Worm (Caenorhabditis elegans): Measurements from ENCODE around the gene F48F7.5.

- peak; percentile 85 for TF ChIP-seq ceh-83 (GFP tag; optimal IDR thresholded peaks at IDR 0.05)
- TF ChIP-seq nhr-12 (tag; optimal IDR thresholded peaks at IDR 0.05) = peak; percentile 48
- TF ChIP-seq nhr-76 (tag; optimal IDR thresholded peaks at IDR 0.05) = no peak
These were observed 40.4 kb downstream of the F48F7.5 start for ce11 chrX:14015808-14016207.
